Worm (Caenorhabditis elegans): ENCODE measurements around the gene F44A6.5.

F44A6.5 gene

DNA sequence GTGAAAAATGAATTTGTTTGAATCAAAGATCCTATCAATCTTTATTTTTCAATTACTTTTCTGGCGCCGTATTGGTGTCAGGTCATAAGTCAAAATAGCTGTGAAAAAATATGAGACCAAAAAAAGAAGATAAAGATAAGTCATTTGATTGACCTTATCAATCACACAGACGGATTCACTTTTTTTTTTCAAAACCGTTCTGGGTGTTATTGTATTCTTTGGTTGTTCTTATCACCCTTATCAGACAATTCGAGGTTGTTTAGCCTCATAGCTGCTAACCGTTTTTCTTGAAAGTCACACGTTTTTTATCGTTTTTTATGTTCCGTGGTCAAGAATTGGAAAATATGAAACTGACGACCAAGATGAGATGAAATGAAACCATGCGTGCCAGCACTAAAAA lies 50.2 kb downstream of the F44A6.5 start:
- TF ChIP-seq F13H6.1 (tag; optimal IDR thresholded peaks at IDR 0.05) (no peak), ceh-22 (tag; optimal IDR thresholded peaks at IDR 0.05) (no peak), madf-2 (tag; optimal IDR thresholded peaks at IDR 0.05) (no peak), rnt-1 (tag; optimal IDR thresholded peaks at IDR 0.05) (no peak), npax-4 (tag; optimal IDR thresholded peaks at IDR 0.05) (no peak), unc-55 (GFP tag; optimal IDR thresholded peaks at IDR 0.05) (no peak), eyg-1 (tag; optimal IDR thresholded peaks at IDR 0.05) (no peak), unc-86 (tag; optimal IDR thresholded peaks at IDR 0.05) (no peak)

Data from whole organism, late embryonic.